Worm (Caenorhabditis elegans) whole organism, late embryonic: ENCODE results near the gene F37C4.8.

ENCODE experiments used
- C08G9.2 ChIP-seq: sonication (generic microtip); optimal IDR thresholded peaks from 2 replicates; lab custom pipeline; 2016; ENCODE audit warnings: mild to moderate bottlenecking, missing genetic modification characterization, moderate library complexity, missing compliant biosample characterization
- T23F11.4 ChIP-seq: fragments of 200-800 bp; sonication (Bioruptor generic); optimal IDR thresholded peaks from 2 replicates; lab custom pipeline; 2018; ENCODE audit warnings: mild to moderate bottlenecking, missing genetic modification characterization, missing compliant biosample characterization
- ama-1 ChIP-seq: fragments of 150-350 bp; optimal IDR thresholded peaks from 2 replicates; lab custom pipeline; 2014
- ceh-19 ChIP-seq: fragments of 200-800 bp; sonication (Bioruptor generic); optimal IDR thresholded peaks from 2 replicates; lab custom pipeline; 2018; ENCODE audit warnings: mild to moderate bottlenecking, missing genetic modification characterization, missing compliant biosample characterization
- ceh-22 ChIP-seq: sonication (generic microtip); optimal IDR thresholded peaks from 2 replicates; lab custom pipeline; 2017; ENCODE audit warnings: missing biosample characterization, missing genetic modification characterization
- ceh-24 ChIP-seq: sonication (generic microtip); optimal IDR thresholded peaks from 2 replicates; lab custom pipeline; 2016; ENCODE audit warnings: mild to moderate bottlenecking, missing genetic modification characterization, missing compliant biosample characterization
- ceh-31 ChIP-seq: sonication (generic microtip); optimal IDR thresholded peaks from 2 replicates; lab custom pipeline; 2016; ENCODE audit warnings: missing genetic modification characterization, missing compliant biosample characterization
- ceh-45 ChIP-seq: fragments of 200-800 bp; sonication (Bioruptor generic); IDR thresholded peaks from 2 replicates; pipeline ENCODE4 v1.3.6; 2022; ENCODE audit warnings: missing genetic modification reagents, missing genetic modification characterization, missing compliant biosample characterization
- ceh-48 ChIP-seq: sonication (generic microtip); optimal IDR thresholded peaks from 2 replicates; lab custom pipeline; 2016; ENCODE audit warnings: missing genetic modification characterization, inconsistent platforms, missing compliant biosample characterization
- ceh-6 ChIP-seq: fragments of 200-800 bp; sonication (Bioruptor generic); optimal IDR thresholded peaks from 2 replicates; lab custom pipeline; 2018; ENCODE audit warnings: mild to moderate bottlenecking, missing genetic modification characterization, missing compliant biosample characterization
- ceh-9 ChIP-seq: sonication (generic microtip); optimal IDR thresholded peaks from 2 replicates; lab custom pipeline; 2016; ENCODE audit warnings: mild to moderate bottlenecking, missing genetic modification characterization, inconsistent platforms, missing compliant biosample characterization
- eyg-1 ChIP-seq: sonication (generic microtip); optimal IDR thresholded peaks from 2 replicates; lab custom pipeline; 2016; ENCODE audit warnings: missing genotype, missing genetic modification characterization, missing compliant biosample characterization
- hlh-13 ChIP-seq: fragments of 200-800 bp; sonication (Bioruptor generic); optimal IDR thresholded peaks from 2 replicates; lab custom pipeline; 2018; ENCODE audit warnings: mild to moderate bottlenecking, missing genetic modification characterization, missing compliant biosample characterization
- hlh-15 ChIP-seq: sonication (generic microtip); optimal IDR thresholded peaks from 2 replicates; lab custom pipeline; 2016; ENCODE audit warnings: missing genetic modification characterization, missing compliant biosample characterization
- hlh-30 ChIP-seq: sonication (generic microtip); optimal IDR thresholded peaks from 2 replicates; lab custom pipeline; 2017; ENCODE audit warnings: antibody characterized with exemption, missing genetic modification characterization, missing compliant biosample characterization; ENCODE audit not compliant: insufficient read depth
- hlh-6 ChIP-seq: sonication (generic microtip); optimal IDR thresholded peaks from 2 replicates; lab custom pipeline; 2016; ENCODE audit warnings: missing genotype, missing genetic modification characterization, missing compliant biosample characterization
- hlh-8 ChIP-seq: sonication (generic microtip); optimal IDR thresholded peaks from 2 replicates; lab custom pipeline; 2016; ENCODE audit warnings: missing genotype, missing genetic modification characterization, missing compliant biosample characterization
- lim-6 ChIP-seq: sonication (generic microtip); optimal IDR thresholded peaks from 2 replicates; lab custom pipeline; 2016; ENCODE audit warnings: missing genetic modification characterization, missing compliant biosample characterization
- madf-2 ChIP-seq: sonication (generic microtip); optimal IDR thresholded peaks from 2 replicates; lab custom pipeline; 2017; ENCODE audit warnings: missing genetic modification characterization, missing compliant biosample characterization
- mec-3 ChIP-seq: sonication (generic microtip); optimal IDR thresholded peaks from 2 replicates; lab custom pipeline; 2016; ENCODE audit warnings: borderline replicate concordance, missing genetic modification characterization, missing compliant biosample characterization
- nhr-11 ChIP-seq: fragments of 150-350 bp; optimal IDR thresholded peaks from 2 replicates; lab custom pipeline; 2014; ENCODE audit warnings: missing biosample characterization, missing genetic modification characterization
- npax-4 ChIP-seq: sonication (generic microtip); optimal IDR thresholded peaks from 2 replicates; lab custom pipeline; 2016; ENCODE audit warnings: missing genetic modification characterization, missing compliant biosample characterization
- pag-3 ChIP-seq: sonication (generic microtip); optimal IDR thresholded peaks from 2 replicates; lab custom pipeline; 2016; ENCODE audit warnings: missing compliant biosample characterization, missing genetic modification characterization, borderline replicate concordance
- pat-9 ChIP-seq: fragments of 200-800 bp; sonication (Bioruptor generic); optimal IDR thresholded peaks from 2 replicates; lab custom pipeline; 2018; ENCODE audit warnings: mild to moderate bottlenecking, missing genetic modification characterization, moderate library complexity, missing compliant biosample characterization
- pha-4 ChIP-seq: fragments of 150-350 bp; optimal IDR thresholded peaks from 2 replicates; lab custom pipeline; 2018; ENCODE audit warnings: missing biosample characterization, missing genetic modification reagents, missing genetic modification characterization
- pqm-1 ChIP-seq: sonication (generic microtip); optimal IDR thresholded peaks from 2 replicates; lab custom pipeline; 2016; ENCODE audit warnings: missing genetic modification characterization, missing compliant biosample characterization
- pros-1 ChIP-seq: fragments of 150-350 bp; optimal IDR thresholded peaks from 2 replicates; lab custom pipeline; 2014; ENCODE audit warnings: missing biosample characterization, missing genetic modification reagents, missing genetic modification characterization
- ref-2 ChIP-seq: sonication (generic microtip); optimal IDR thresholded peaks from 2 replicates; lab custom pipeline; 2016; ENCODE audit warnings: missing genetic modification characterization, missing compliant biosample characterization
- rnt-1 ChIP-seq: sonication (generic microtip); optimal IDR thresholded peaks from 2 replicates; lab custom pipeline; 2016; ENCODE audit warnings: missing genetic modification characterization, missing compliant biosample characterization
- sdc-2 ChIP-seq: sonication (generic microtip); optimal IDR thresholded peaks from 2 replicates; lab custom pipeline; 2016; ENCODE audit warnings: missing genotype, missing genetic modification characterization, missing compliant biosample characterization
- sox-2 ChIP-seq: fragments of 200-800 bp; sonication (Bioruptor generic); IDR thresholded peaks from 2 replicates; pipeline ENCODE4 v1.3.6; 2022; ENCODE audit warnings: missing genetic modification reagents, missing genetic modification characterization, missing compliant biosample characterization
- tbx-2 ChIP-seq: sonication (generic microtip); optimal IDR thresholded peaks from 2 replicates; lab custom pipeline; 2016; ENCODE audit warnings: missing genetic modification characterization, missing compliant biosample characterization
- tbx-7 ChIP-seq: sonication (generic microtip); optimal IDR thresholded peaks from 2 replicates; lab custom pipeline; 2016; ENCODE audit warnings: missing genotype, missing genetic modification characterization, missing compliant biosample characterization
- unc-3 ChIP-seq, 2 experiments: fragments of 200-800 bp in 1 of 2; sonication (Bioruptor generic) in 1 of 2; sonication (generic microtip) in 1 of 2; conservative IDR thresholded peaks in 1 of 2; optimal IDR thresholded peaks in 1 of 2; 2 replicates each; pipeline versions ENCODE4 v1.3.6 to Lab custom; 2016 to 2022; ENCODE audit warnings: missing compliant biosample characterization in 2 of 2, missing genetic modification characterization in 2 of 2, missing genetic modification reagents in 1 of 2
- unc-86 ChIP-seq: sonication (generic microtip); optimal IDR thresholded peaks from 2 replicates; lab custom pipeline; 2016; ENCODE audit warnings: missing genetic modification characterization, missing compliant biosample characterization
- ztf-16 ChIP-seq: sonication (generic microtip); optimal IDR thresholded peaks from 2 replicates; lab custom pipeline; 2017; ENCODE audit warnings: missing genetic modification characterization, missing compliant biosample characterization

Gene F37C4.8

DNA sequence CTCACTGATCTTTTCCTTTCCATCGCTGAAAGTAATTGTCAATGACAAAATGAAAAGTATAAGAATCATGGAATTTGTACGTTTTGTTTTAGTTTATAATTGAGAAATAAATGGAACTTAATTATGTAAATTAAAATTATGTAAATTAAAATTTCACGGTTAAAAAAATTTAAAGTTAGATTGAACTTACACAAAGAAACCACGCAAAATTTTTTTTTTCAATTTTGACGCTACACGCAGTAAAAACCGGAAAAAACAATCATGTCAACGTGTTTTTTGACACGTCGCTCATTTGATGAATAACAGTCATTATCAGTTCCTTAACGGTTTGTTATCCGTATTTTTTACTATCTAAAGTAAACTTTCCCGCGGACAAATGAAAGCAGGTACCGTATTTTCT is at the start of gene F37C4.8, which contains the start of gene oac-23:
Gene F37C4.8, minus strand, starts transcription at position 101 of the 400 bp plus-strand sequence.
Gene oac-23, plus strand, starts transcription at position 323 of the 400 bp plus-strand sequence.
- no peak for TF ChIP-seq ceh-31 (tag; lab: Kevin White, UChicago)
- no peak for TF ChIP-seq pat-9 (tag; lab: Kevin White, UChicago)
- TF ChIP-seq hlh-30 (tag; lab: Kevin White, UChicago), result no peak
- TF ChIP-seq ceh-19 (GFP tag; lab: Kevin White, UChicago), result no peak
- no peak for TF ChIP-seq pha-4
- TF ChIP-seq tbx-7, result no peak
- TF ChIP-seq eyg-1 (tag; lab: Kevin White, UChicago), result no peak
- TF ChIP-seq ceh-22 (tag; lab: Kevin White, UChicago), result no peak
- TF ChIP-seq ztf-16, result no peak
- no peak for TF ChIP-seq T23F11.4 (GFP tag; lab: Kevin White, UChicago)
- no peak for TF ChIP-seq pag-3 (tag; lab: Kevin White, UChicago)
- no peak for TF ChIP-seq hlh-15
- TF ChIP-seq rnt-1 (tag; lab: Kevin White, UChicago), result no peak
- TF ChIP-seq, all 69 proteins: peak for 0

ce11 chrIV:3926117-3926516 is 45.1 kb upstream of the F37C4.8 start, which contains the start of gene clec-68:
TSS of gene clec-68 (plus strand) at chrIV:3926417.
- TF ChIP-seq sox-2 (GFP tag; lab: Robert Waterston, UW) (no peak), npax-4 (tag; lab: Kevin White, UChicago) (no peak), hlh-30 (tag; lab: Kevin White, UChicago) (no peak)

ce11 chrIV:3921898-3922297 is 40.9 kb upstream of the F37C4.8 start, which contains the start of gene clec-67:
TSS of gene clec-67 (plus strand) at chrIV:3922165.
- TF ChIP-seq sdc-2 (tag; lab: Kevin White, UChicago), result no peak
- TF ChIP-seq hlh-15, result no peak
- TF ChIP-seq pha-4, result no peak
- TF ChIP-seq unc-86, result no peak
- no peak for TF ChIP-seq lim-6 (tag; lab: Kevin White, UChicago)
- TF ChIP-seq ref-2 (tag; lab: Kevin White, UChicago), result no peak

DNA sequence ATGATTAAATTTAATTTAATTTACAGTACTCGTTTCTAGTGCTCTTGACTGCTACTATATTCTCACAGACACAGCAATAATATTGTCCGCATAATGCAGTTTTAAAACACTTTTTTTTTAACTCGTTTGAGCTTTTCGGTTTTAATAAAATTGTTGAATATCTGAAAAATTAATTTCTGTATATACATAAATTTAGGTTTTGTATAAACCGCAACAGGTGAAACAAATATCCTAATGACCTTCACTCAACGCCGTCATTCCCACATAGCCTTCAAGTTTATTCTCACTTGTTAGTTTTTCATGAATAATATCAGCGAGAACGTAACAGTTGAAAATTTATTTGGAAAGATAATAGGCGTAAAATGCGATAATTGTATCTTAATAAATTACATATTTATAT is 38.5 kb upstream of the F37C4.8 start, which contains the start of gene srz-19:
Gene srz-19, plus strand, starts transcription at position 301 of the 400 bp plus-strand sequence.
- TF ChIP-seq hlh-6 (tag; lab: Kevin White, UChicago) (no peak), ceh-45 (GFP tag; lab: Robert Waterston, UW) (no peak), hlh-15 (no peak), pqm-1 (tag; lab: Kevin White, UChicago) (no peak), unc-3 (GFP tag; conservative IDR thresholded peaks at IDR 0.05; lab: Robert Waterston, UW) (no peak), unc-3 (tag; optimal IDR thresholded peaks at IDR 0.05; lab: Kevin White, UChicago) (no peak)
- TF ChIP-seq, all 69 proteins: peak for 0

- TF ChIP-seq ceh-9 (tag; lab: Kevin White, UChicago), result no peak
- TF ChIP-seq ceh-24, result no peak
- TF ChIP-seq npax-4 (tag; lab: Kevin White, UChicago), result no peak
- TF ChIP-seq mec-3 (tag; lab: Kevin White, UChicago), result no peak
- no peak for TF ChIP-seq ceh-48
- TF ChIP-seq, all 69 proteins: peak for 0
Measured at ce11 chrIV:3918160-3918559, 37.1 kb upstream of the F37C4.8 start, which contains the start of gene F56D6.23. TSS of gene F56D6.23 (plus strand) at chrIV:3918460.

DNA sequence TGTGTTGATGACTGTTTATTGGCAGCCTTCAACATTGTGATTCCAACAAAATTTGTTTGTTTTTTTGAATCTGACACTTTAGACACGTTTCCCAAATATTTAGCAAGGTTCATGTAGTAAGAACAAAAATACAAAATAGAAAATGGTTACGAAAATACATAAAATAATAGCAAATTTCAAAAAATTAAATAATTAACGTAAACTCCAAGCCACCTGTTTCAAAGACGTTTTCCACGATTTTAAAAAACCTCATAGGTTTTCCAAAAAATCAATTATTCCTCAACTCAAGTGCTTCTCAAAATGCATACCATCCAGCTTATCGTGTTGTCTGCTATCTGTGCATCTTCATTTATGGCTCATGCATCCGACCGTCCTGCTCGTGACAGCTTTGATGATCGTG is 36.4 kb upstream of the F37C4.8 start, which contains the start of gene F56D6.14:
Gene F56D6.14, plus strand, starts transcription at position 301 of the 400 bp plus-strand sequence.
- TF ChIP-seq tbx-2 (tag; lab: Kevin White, UChicago), result no peak
- no peak for TF ChIP-seq hlh-13 (GFP tag; lab: Kevin White, UChicago)
- TF ChIP-seq T23F11.4 (GFP tag; lab: Kevin White, UChicago), result no peak
- TF ChIP-seq pag-3 (tag; lab: Kevin White, UChicago), result no peak
- no peak for TF ChIP-seq C08G9.2
- TF ChIP-seq pros-1 (tag; lab: Kevin White, UChicago), result no peak
- TF ChIP-seq ceh-6 (GFP tag; lab: Kevin White, UChicago), result no peak
- TF ChIP-seq nhr-11, result no peak
- no peak for TF ChIP-seq ama-1 (lab: Kevin White, UChicago)
- TF ChIP-seq pat-9 (tag; lab: Kevin White, UChicago), result no peak
- no peak for TF ChIP-seq madf-2 (tag; lab: Kevin White, UChicago)
- no peak for TF ChIP-seq unc-3 (GFP tag; conservative IDR thresholded peaks at IDR 0.05; lab: Robert Waterston, UW)
- no peak for TF ChIP-seq unc-3 (tag; optimal IDR thresholded peaks at IDR 0.05; lab: Kevin White, UChicago)
- TF ChIP-seq rnt-1 (tag; lab: Kevin White, UChicago), result no peak
- no peak for TF ChIP-seq pqm-1 (tag; lab: Kevin White, UChicago)
- no peak for TF ChIP-seq hlh-8
